Worm (Caenorhabditis elegans): ENCODE results near the gene lgc-9.
"Not testable (repeated sequence)": the region's sequence is repeated elsewhere in the genome, so short reads cannot be mapped to it uniquely, and the experiment has no call there.

The lgc-9 gene

DNA sequence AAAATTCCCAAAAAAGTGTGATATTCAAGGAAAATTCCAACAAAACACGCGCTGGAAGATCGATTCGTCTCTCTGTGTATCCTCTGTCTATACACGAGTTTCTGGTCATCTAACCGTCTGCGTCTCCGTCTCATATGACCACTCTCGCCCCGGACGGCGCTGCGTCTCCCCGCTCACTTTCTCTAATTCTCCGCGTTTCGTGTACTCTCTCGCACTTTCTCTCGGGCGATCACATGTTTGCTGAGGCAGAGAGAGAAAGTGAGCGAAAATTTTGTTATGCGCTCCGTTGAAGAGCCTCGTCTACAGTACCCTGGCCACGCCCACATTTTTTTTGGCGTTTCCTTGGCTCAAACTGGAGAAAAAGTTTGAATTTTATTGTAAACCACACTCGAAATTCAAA, 30.9 kb upstream of the lgc-9 start (continued):
- TF ChIP-seq elt-2 (tag; optimal IDR thresholded peaks at IDR 0.05) (no peak), dve-1 (tag; optimal IDR thresholded peaks at IDR 0.05) (no peak), ttx-3 (tag; optimal IDR thresholded peaks at IDR 0.05) (no peak), sox-4 (tag; optimal IDR thresholded peaks at IDR 0.05) (no peak), che-1 (tag; optimal IDR thresholded peaks at IDR 0.05) (no peak), ceh-6 (GFP tag; optimal IDR thresholded peaks at IDR 0.05) (no peak), lim-6 (tag; optimal IDR thresholded peaks at IDR 0.05) (no peak), eyg-1 (tag; optimal IDR thresholded peaks at IDR 0.05) (no peak), ceh-9 (tag; optimal IDR thresholded peaks at IDR 0.05) (no peak), Y22D7AL.16 (tag; optimal IDR thresholded peaks at IDR 0.05) (no peak), mec-3 (tag; optimal IDR thresholded peaks at IDR 0.05; ENCODE audit: borderline replicate concordance) (no peak), ceh-45 (GFP tag; IDR thresholded peaks at IDR 0.05) (no peak), pat-9 (tag; optimal IDR thresholded peaks at IDR 0.05) (no peak), ceh-34 (tag; optimal IDR thresholded peaks at IDR 0.05) (peak; percentile 79), unc-42 (tag; optimal IDR thresholded peaks at IDR 0.05) (peak; percentile 88), fax-1 (tag; optimal IDR thresholded peaks at IDR 0.05) (no peak), syd-9 (tag; optimal IDR thresholded peaks at IDR 0.05) (no peak), ets-4 (tag; optimal IDR thresholded peaks at IDR 0.05) (no peak), ceh-14 (tag; optimal IDR thresholded peaks at IDR 0.05) (no peak), pha-4 (tag; optimal IDR thresholded peaks at IDR 0.05) (no peak), ceh-19 (GFP tag; optimal IDR thresholded peaks at IDR 0.05) (no peak), C38D4.7 (GFP tag; optimal IDR thresholded peaks at IDR 0.05) (no peak), nhr-232 (tag; optimal IDR thresholded peaks at IDR 0.05) (no peak), sdc-2 (tag; optimal IDR thresholded peaks at IDR 0.05) (no peak), ztf-16 (tag; optimal IDR thresholded peaks at IDR 0.05) (no peak), zip-5 (tag; optimal IDR thresholded peaks at IDR 0.05) (no peak)

DNA sequence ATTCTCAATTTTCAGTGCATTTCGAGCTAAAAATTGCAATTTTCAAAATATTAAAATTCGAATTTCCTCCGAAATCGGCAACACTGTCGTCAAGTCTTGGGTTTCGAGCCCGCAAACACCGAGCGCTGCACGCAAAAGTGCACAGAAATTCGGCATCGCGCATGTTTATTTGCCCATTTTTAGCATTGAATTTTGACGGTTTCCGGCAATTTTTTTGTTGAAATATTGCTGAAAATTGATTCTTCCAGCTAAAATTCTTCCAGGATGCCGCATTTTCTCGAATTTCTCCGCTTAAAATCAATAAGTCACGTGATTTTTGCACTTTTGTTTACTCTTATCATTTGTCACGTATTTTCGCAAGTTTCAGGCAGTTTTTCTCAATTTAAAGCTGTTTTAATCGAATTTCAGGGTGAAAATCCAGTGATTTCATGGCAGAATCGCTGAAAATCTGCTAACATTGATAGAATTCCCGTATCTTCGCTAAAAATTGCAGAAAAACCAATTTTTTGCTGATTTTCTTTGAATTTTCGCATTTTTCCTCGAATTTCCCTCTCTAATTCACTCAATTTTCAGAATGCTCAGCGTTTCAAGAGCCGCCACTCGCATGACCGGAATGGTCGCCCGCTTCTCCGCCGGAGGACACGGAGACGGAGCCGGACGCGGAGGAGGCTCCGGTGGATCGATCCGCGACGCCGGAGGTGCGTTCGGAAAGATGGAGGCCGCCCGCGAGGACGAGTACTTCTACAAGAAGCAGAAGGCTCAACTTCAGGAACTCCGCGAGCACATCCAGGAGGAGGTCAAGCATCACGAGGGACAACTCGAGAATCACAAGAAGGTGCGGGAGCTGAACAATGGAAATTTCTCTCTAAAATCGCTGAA, 29.9 kb upstream of the lgc-9 start, which contains the start of gene mai-2:
Gene mai-2, plus strand, starts transcription at position 574 of the 879 bp plus-strand sequence.
- TF ChIP-seq hlh-6 (tag; optimal IDR thresholded peaks at IDR 0.05) (no peak), hlh-30 (tag; optimal IDR thresholded peaks at IDR 0.05; ENCODE audit: insufficient read depth) (peak; percentile 91), unc-3 (GFP tag; conservative IDR thresholded peaks at IDR 0.05) (no peak), unc-3 (tag; optimal IDR thresholded peaks at IDR 0.05) (no peak), nfya-1 (tag; optimal IDR thresholded peaks at IDR 0.05) (peak; percentile 28)

DNA sequence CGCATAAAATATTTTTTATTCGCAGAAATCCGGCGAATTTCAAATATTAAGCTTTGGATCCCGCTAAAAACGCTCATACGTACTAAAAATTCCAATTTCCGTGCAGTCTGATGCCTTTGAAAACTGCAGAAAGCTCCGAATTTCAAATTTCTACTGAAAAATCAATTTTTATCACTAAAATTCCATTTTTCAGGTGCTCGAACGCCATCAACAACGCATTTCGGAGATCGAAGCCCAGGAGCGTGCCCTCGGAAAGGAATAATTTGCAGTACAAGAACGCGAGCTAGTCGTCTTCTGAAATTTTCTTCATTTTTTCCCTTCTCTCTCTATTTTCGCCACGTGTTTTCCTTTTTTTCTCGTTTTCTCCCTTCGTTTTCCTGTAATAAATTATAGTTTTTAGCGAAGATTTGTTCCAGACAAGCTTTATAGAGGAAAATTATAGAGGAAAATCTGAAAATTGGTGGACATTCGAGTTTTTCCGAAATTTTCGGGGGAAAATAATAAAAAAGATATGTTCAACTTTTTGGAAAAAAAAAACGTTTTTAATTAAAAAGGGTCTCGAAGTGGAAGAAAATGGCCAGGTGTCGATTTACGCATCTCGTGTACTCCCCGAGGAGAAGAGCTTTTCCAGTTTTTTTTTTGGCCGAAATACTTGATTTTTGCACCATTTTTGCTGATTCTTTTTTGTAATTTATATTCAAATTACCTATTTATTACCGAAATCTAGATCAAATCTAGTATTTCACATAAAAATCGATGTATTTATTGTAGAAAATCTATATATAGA, 28.8 kb upstream of the lgc-9 start:
- no peak for TF ChIP-seq nfya-1 (tag; optimal IDR thresholded peaks at IDR 0.05)
- no peak for TF ChIP-seq ttx-3 (tag; optimal IDR thresholded peaks at IDR 0.05)

DNA sequence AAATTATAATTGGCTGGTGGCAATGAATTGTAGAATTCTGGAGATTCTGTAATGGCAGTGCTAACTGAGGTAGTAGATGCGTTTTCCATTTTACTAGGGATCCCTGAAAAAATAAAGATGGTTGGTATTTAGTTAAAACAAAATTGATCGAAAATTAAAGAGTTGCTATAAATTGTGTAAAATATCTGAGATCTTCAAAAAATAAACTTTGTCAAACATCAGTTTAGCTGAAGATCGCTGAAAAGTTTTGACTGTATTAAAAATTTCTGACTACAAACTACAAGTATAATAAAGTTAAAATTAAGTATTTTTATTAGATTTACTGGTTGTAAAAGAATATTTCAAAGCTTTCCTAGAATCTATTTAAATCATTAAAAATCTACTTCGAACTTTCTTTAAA, 25.5 kb upstream of the lgc-9 start, which contains the start of gene B0546.5:
Gene B0546.5, minus strand, starts transcription at position 101 of the 400 bp plus-strand sequence.
- TF ChIP-seq rnt-1, nfya-1, ceh-34 (tag; optimal IDR thresholded peaks at IDR 0.05): not testable (repeated sequence)

All from whole organism, late embryonic.